Fruit fly (Drosophila melanogaster): Measurements from ENCODE around the gene yem.

The yem gene

dm6 chr3R:29124128-29124527 lies 1.4 kb upstream of the yem start:
- TF ChIP-seq h (GFP tag; optimal IDR thresholded peaks at IDR 0.05) (peak; percentile 91), fru (GFP tag; optimal IDR thresholded peaks at IDR 0.05) (peak; percentile 88), Rel (GFP tag; optimal IDR thresholded peaks at IDR 0.05) (no peak), Rel (tag; optimal IDR thresholded peaks at IDR 0.05) (peak; percentile 7), jim (GFP tag; optimal IDR thresholded peaks at IDR 0.05) (no peak), rgr (GFP tag; optimal IDR thresholded peaks at IDR 0.05) (peak; percentile 89), Jra (GFP tag; optimal IDR thresholded peaks at IDR 0.05) (peak; percentile 58), sage (GFP tag; optimal IDR thresholded peaks at IDR 0.05) (no peak), dl (GFP tag; optimal IDR thresholded peaks at IDR 0.05; ENCODE audit: insufficient read depth in 1 of 2, partially characterized antibody in 2 of 2) (no peak), usp (GFP tag; optimal IDR thresholded peaks at IDR 0.05) (no peak), psq (GFP tag; optimal IDR thresholded peaks at IDR 0.05) (peak; percentile 78), Sp1 (GFP tag; optimal IDR thresholded peaks at IDR 0.05) (peak; percentile 69), OdsH (GFP tag; optimal IDR thresholded peaks at IDR 0.05) (peak; percentile 81), br (GFP tag; optimal IDR thresholded peaks at IDR 0.05) (peak; percentile 89), Hnf4 (GFP tag; optimal IDR thresholded peaks at IDR 0.05) (peak; percentile 90), lola (GFP tag; optimal IDR thresholded peaks at IDR 0.05) (no peak), Hr83 (GFP tag; optimal IDR thresholded peaks at IDR 0.05; ENCODE audit: poor library complexity, severe bottlenecking) (peak; percentile 56), HLH106 (tag; optimal IDR thresholded peaks at IDR 0.05) (peak; percentile 80), dsf (GFP tag; optimal IDR thresholded peaks at IDR 0.05; ENCODE audit: borderline replicate concordance) (peak; percentile 20), sv (GFP tag; optimal IDR thresholded peaks at IDR 0.05) (no peak), Mio (GFP tag; optimal IDR thresholded peaks at IDR 0.05) (peak; percentile 36), CrebA (GFP tag; optimal IDR thresholded peaks at IDR 0.05; ENCODE audit: borderline replicate concordance) (no peak), CG32264 (GFP tag; optimal IDR thresholded peaks at IDR 0.05) (peak; percentile 73), Dfd (GFP tag; optimal IDR thresholded peaks at IDR 0.05) (no peak), CG9705 (GFP tag; optimal IDR thresholded peaks at IDR 0.05) (no peak), foxo (GFP tag; optimal IDR thresholded peaks at IDR 0.05) (peak; percentile 43 to 94), woc (GFP tag; optimal IDR thresholded peaks at IDR 0.05) (peak; percentile 73), dmrt93B (GFP tag; optimal IDR thresholded peaks at IDR 0.05) (peak; percentile 66), ey (GFP tag; optimal IDR thresholded peaks at IDR 0.05) (peak; percentile 91)

DNA sequence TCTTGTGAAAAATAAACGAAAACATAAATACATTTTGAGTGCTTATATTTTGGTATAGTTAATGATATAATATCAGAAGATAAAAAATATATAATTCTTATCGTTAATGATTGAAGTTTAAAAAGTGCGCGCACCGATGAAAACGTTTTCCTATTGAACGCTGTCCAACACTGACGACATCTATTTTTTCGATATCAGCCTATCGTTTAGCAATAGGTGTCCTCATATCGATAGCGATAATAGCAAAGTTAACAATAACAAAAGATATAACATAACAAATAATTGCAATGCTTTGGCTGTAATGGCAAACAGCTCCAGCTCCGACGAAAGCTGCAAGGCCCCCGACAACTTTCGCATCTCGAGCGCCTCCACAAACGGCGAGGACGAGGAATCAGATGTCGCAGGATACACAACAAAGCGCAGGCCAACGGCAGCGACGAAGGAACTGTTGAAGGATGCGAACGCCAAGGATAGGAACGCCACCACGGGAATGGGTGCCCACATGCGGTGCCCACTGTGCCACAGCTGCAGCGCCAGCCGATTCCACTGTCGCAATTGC lies 6.4 kb downstream of the yem start, which contains the start of gene Atg14:
Gene Atg14, plus strand, starts transcription at position 225 of the 559 bp plus-strand sequence.
- TF ChIP-seq woc (GFP tag; optimal IDR thresholded peaks at IDR 0.05) (no peak), foxo (GFP tag; optimal IDR thresholded peaks at IDR 0.05) (peak in 1 of 2 experiments; percentile 21), fru (GFP tag; optimal IDR thresholded peaks at IDR 0.05) (peak; percentile 37), Myc (optimal IDR thresholded peaks at IDR 0.05) (no peak), br (GFP tag; optimal IDR thresholded peaks at IDR 0.05) (peak; percentile 9), h (GFP tag; optimal IDR thresholded peaks at IDR 0.05) (peak; percentile 27), Hr83 (GFP tag; optimal IDR thresholded peaks at IDR 0.05; ENCODE audit: poor library complexity, severe bottlenecking) (peak; percentile 1)

- TF ChIP-seq N (GFP tag; optimal IDR thresholded peaks at IDR 0.05) (no peak), HLH106 (tag; optimal IDR thresholded peaks at IDR 0.05) (no peak), Sp1 (GFP tag; optimal IDR thresholded peaks at IDR 0.05) (no peak), GATAd (GFP tag; optimal IDR thresholded peaks at IDR 0.05) (no peak), ey (GFP tag; optimal IDR thresholded peaks at IDR 0.05) (no peak), dl (GFP tag; optimal IDR thresholded peaks at IDR 0.05; ENCODE audit: insufficient read depth in 1 of 2, partially characterized antibody in 2 of 2) (no peak), Vsx2 (GFP tag; optimal IDR thresholded peaks at IDR 0.05; ENCODE audit: partially characterized antibody) (no peak), jim (GFP tag; optimal IDR thresholded peaks at IDR 0.05) (no peak), br (GFP tag; optimal IDR thresholded peaks at IDR 0.05) (no peak), Hr78 (GFP tag; optimal IDR thresholded peaks at IDR 0.05) (no peak), h (GFP tag; optimal IDR thresholded peaks at IDR 0.05) (no peak), foxo (GFP tag; optimal IDR thresholded peaks at IDR 0.05) (no peak), usp (GFP tag; optimal IDR thresholded peaks at IDR 0.05) (no peak), pan (optimal IDR thresholded peaks at IDR 0.05) (no peak)
Observed at dm6 chr3R:29113392-29113791, 9.3 kb downstream of the yem start.
